Worm (Caenorhabditis elegans): Measurements from ENCODE around the gene zig-4.
A peak's percentile ranks its signal among the peaks of the same experiment; 100 is the strongest.

Gene zig-4

DNA sequence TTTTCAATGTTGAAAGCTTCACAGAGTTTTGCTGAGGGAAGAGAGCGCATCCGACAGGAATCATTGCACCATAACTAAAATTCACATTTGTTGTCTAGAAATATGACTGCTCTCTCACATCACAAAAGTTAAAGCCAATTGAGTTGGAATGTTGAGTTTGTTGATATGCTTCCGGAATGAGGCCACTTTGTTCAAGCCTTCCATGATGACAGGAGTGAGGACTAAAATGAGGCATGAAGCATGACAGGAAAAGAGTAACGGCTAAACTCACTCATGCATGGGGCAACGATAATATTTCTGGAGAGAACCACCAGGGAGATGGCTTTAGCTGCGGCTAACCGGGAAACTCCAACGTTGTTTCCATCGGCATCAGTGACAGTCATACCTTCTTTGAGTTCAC is 31.2 kb downstream of the zig-4 start:
- TF ChIP-seq lin-14 (GFP tag; optimal IDR thresholded peaks at IDR 0.05) (peak; percentile 53), fkh-8 (tag; optimal IDR thresholded peaks at IDR 0.05) (peak; percentile 23), aly-2 (tag; optimal IDR thresholded peaks at IDR 0.05) (no peak), ces-1 (GFP tag; optimal IDR thresholded peaks at IDR 0.05) (no peak), ztf-11 (tag; optimal IDR thresholded peaks at IDR 0.05) (peak in 1 of 2 experiments; percentile 13), ama-1 (optimal IDR thresholded peaks at IDR 0.05) (peak; percentile 21), efl-1 (optimal IDR thresholded peaks at IDR 0.05) (no peak), efl-1 (GFP tag; optimal IDR thresholded peaks at IDR 0.05 in 1 of 2) (peak in 1 of 2 experiments; percentile 86), egl-13 (tag; optimal IDR thresholded peaks at IDR 0.05) (no peak)

DNA sequence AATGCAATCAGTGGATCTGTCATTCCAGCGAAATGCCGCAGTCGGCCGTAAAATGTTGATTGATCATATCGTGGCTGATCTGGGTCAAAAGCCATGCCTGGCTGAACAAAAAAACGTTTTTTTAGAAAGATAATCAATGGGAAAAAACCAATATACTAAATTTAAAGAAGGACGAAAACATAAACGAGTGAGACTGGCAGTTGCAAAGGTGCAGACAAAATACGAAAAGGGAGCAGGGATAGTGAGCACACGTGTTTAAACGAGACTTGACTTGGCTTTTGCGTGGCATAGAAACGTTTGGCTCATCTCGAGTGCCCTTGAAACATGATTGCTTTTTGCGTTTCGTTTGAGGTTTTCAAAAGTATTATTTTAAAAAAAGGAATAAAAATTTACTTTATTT is 33.0 kb downstream of the zig-4 start, which contains the start of gene sfxn-2:
TSS of gene sfxn-2 (minus strand) at position 101 of the 400 bp plus-strand sequence.
- TF ChIP-seq efl-1 (optimal IDR thresholded peaks at IDR 0.05) = no peak
- TF ChIP-seq efl-1 (GFP tag; optimal IDR thresholded peaks at IDR 0.05 in 1 of 2) = peak in 1 of 2 experiments; percentile 32
- no peak for TF ChIP-seq nhr-71 (tag; optimal IDR thresholded peaks at IDR 0.05)

DNA sequence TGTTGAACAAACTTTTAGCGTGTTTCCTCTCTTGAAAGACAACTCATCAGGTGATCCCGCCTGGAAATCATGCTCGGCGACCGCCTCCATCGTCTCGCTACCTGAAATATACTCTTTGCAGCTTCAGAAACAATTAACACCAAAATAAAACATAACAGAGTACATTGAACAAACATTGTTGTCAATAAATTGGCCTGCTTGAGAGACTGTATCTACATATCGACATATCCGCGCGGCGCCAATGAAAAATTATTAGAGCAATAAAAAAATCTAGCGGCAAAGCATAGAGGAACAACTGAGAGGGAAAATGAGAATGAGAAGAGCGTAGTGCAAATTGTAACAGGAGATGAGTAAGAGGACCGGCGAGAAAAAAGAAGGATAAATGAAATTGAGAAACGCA is 36.4 kb downstream of the zig-4 start, which contains the start of gene sem-5:
TSS of gene sem-5 (minus strand) at position 101 of the 400 bp plus-strand sequence.
- TF ChIP-seq isw-1 (GFP tag; IDR thresholded peaks at IDR 0.05) = no peak
- no peak for TF ChIP-seq blmp-1 (tag; optimal IDR thresholded peaks at IDR 0.05)
- TF ChIP-seq pag-3 (tag; optimal IDR thresholded peaks at IDR 0.05; ENCODE audit: borderline replicate concordance, insufficient read depth) = no peak
- TF ChIP-seq nhr-20 (tag; optimal IDR thresholded peaks at IDR 0.05) = no peak
- TF ChIP-seq hlh-17 (GFP tag; optimal IDR thresholded peaks at IDR 0.05; ENCODE audit: borderline replicate concordance) = no peak
- TF ChIP-seq fos-1 (tag; optimal IDR thresholded peaks at IDR 0.05) = no peak
- no peak for TF ChIP-seq lsy-2 (tag; optimal IDR thresholded peaks at IDR 0.05)
- no peak for TF ChIP-seq C34B4.2 (tag; optimal IDR thresholded peaks at IDR 0.05)
- TF ChIP-seq nhr-47 (tag; optimal IDR thresholded peaks at IDR 0.05) = no peak

DNA sequence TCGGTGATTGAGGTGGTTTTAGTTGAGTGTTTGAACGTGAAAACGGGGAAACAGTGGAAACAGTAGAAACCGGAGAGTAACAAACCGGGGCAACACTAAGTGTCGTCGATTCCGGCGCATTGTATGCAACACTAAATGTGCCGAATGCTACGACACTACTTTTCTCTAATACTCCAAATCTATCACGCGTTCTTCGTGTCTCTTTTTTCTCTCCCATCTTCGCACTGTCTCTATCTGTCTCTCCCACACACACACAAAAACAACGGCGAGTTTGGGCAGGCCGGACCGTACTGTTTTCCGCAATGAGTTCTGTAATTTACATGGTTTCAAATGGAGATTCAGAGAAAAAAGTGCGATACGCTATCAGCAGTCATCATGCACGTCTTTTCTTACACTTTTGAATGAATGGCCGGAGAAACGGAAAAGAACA is 36.8 kb downstream of the zig-4 start:
- TF ChIP-seq skn-1 (tag; optimal IDR thresholded peaks at IDR 0.05) (no peak), lin-39 (tag; optimal IDR thresholded peaks at IDR 0.05) (no peak), isw-1 (GFP tag; IDR thresholded peaks at IDR 0.05) (no peak), lin-13 (GFP tag; optimal IDR thresholded peaks at IDR 0.05) (no peak), lin-15B (tag; optimal IDR thresholded peaks at IDR 0.05) (no peak), efl-1 (optimal IDR thresholded peaks at IDR 0.05) (peak in 1 of 2 experiments; percentile 46), efl-1 (GFP tag; optimal IDR thresholded peaks at IDR 0.05 in 1 of 2) (peak in 1 of 2 experiments; percentile 8), hlh-17 (GFP tag; optimal IDR thresholded peaks at IDR 0.05; ENCODE audit: borderline replicate concordance) (no peak), lir-3 (tag; optimal IDR thresholded peaks at IDR 0.05; ENCODE audit: poor library complexity) (no peak), nhr-19 (GFP tag; conservative IDR thresholded peaks at IDR 0.05) (peak; percentile 24; the same call in 1 of the 2 replicates), sup-37 (GFP tag; optimal IDR thresholded peaks at IDR 0.05) (no peak), pax-3 (tag; optimal IDR thresholded peaks at IDR 0.05) (no peak), C34B4.2 (tag; optimal IDR thresholded peaks at IDR 0.05) (no peak), unc-130 (tag; optimal IDR thresholded peaks at IDR 0.05) (peak; percentile 19), nhr-28 (tag; optimal IDR thresholded peaks at IDR 0.05) (no peak), hlh-4 (tag; optimal IDR thresholded peaks at IDR 0.05) (no peak), mab-9 (GFP tag; IDR thresholded peaks at IDR 0.05) (no peak), ces-1 (GFP tag; optimal IDR thresholded peaks at IDR 0.05) (no peak), mef-2 (tag; optimal IDR thresholded peaks at IDR 0.05) (no peak), F16B12.6 (tag; optimal IDR thresholded peaks at IDR 0.05) (peak; percentile 68), xbp-1 (tag; optimal IDR thresholded peaks at IDR 0.05) (peak; percentile 37), nhr-12 (tag; optimal IDR thresholded peaks at IDR 0.05) (no peak), nhr-71 (tag; optimal IDR thresholded peaks at IDR 0.05) (peak; percentile 67), nhr-237 (tag; optimal IDR thresholded peaks at IDR 0.05) (no peak), nhr-76 (tag; optimal IDR thresholded peaks at IDR 0.05) (no peak), unc-30 (tag; optimal IDR thresholded peaks at IDR 0.05) (no peak), ztf-4 (tag; optimal IDR thresholded peaks at IDR 0.05) (no peak), blmp-1 (tag; optimal IDR thresholded peaks at IDR 0.05) (peak; percentile 40), hpl-2 (GFP tag; optimal IDR thresholded peaks at IDR 0.05) (no peak), fkh-8 (tag; optimal IDR thresholded peaks at IDR 0.05) (no peak), rnt-1 (tag; optimal IDR thresholded peaks at IDR 0.05) (no peak), alr-1 (tag; optimal IDR thresholded peaks at IDR 0.05; ENCODE audit: borderline replicate concordance) (no peak), nhr-20 (tag; optimal IDR thresholded peaks at IDR 0.05) (peak; percentile 73), fos-1 (tag; optimal IDR thresholded peaks at IDR 0.05) (peak; percentile 10), irx-1 (tag; optimal IDR thresholded peaks at IDR 0.05) (no peak), Y116A8C.19 (tag; optimal IDR thresholded peaks at IDR 0.05; ENCODE audit: borderline replicate concordance) (no peak), ceh-63 (GFP tag; optimal IDR thresholded peaks at IDR 0.05) (no peak)
